Fruit fly (Drosophila melanogaster) whole organism, embryonic: ENCODE results near the gene eloF.
A peak's percentile ranks its signal among the peaks of the same experiment; 100 is the strongest.

ENCODE experiments used
- ATbp ChIP-seq: fragments of 200-800 bp; sonication (Bioruptor generic); optimal IDR thresholded peaks from 2 replicates; lab custom pipeline; 2017; ENCODE audit warnings: missing biosample characterization, mild to moderate bottlenecking, missing genetic modification characterization, missing genetic modification reagents
- Antp ChIP-seq: fragments of 200-800 bp; sonication (Bioruptor generic); optimal IDR thresholded peaks from 3 replicates; lab custom pipeline; 2016; ENCODE audit warnings: missing biosample characterization, missing genetic modification characterization
- CG11093 ChIP-seq: fragments of 200-800 bp; sonication (Bioruptor generic); IDR thresholded peaks from 3 replicates; pipeline ENCODE4 v1.3.6; 2022; ENCODE audit warnings: missing biosample characterization, missing genetic modification characterization
- CG11560 ChIP-seq: fragments of 200-800 bp; sonication (Bioruptor generic); IDR thresholded peaks from 3 replicates; pipeline ENCODE4 v1.3.6; 2022; ENCODE audit warnings: missing biosample characterization, missing genetic modification characterization
- CG11696 ChIP-seq: fragments of 200-800 bp; sonication (Bioruptor generic); IDR thresholded peaks from 2 replicates; pipeline ENCODE4 v1.3.6; 2022; ENCODE audit warnings: missing biosample characterization, missing genetic modification characterization
- CG13287 ChIP-seq: fragments of 200-800 bp; sonication (Bioruptor generic); IDR thresholded peaks from 2 replicates; pipeline ENCODE4 v1.3.6; 2022; ENCODE audit warnings: missing biosample characterization, missing genetic modification characterization; ENCODE audit not compliant: partially characterized antibody
- CG13775 ChIP-seq: fragments of 200-800 bp; sonication (Bioruptor generic); optimal IDR thresholded peaks from 3 replicates; lab custom pipeline; 2017; ENCODE audit warnings: missing biosample characterization, mild to moderate bottlenecking, missing genetic modification characterization
- CG14014 ChIP-seq: fragments of 200-800 bp; sonication (Bioruptor generic); IDR thresholded peaks from 2 replicates; pipeline ENCODE4 v1.3.6; 2022; ENCODE audit warnings: missing biosample characterization, missing genetic modification characterization
- CG16813 ChIP-seq: fragments of 200-800 bp; sonication (Bioruptor generic); IDR thresholded peaks from 3 replicates; pipeline ENCODE4 v1.3.6; 2022; ENCODE audit warnings: missing biosample characterization, missing genetic modification characterization; ENCODE audit not compliant: partially characterized antibody
- CG17186 ChIP-seq: fragments of 200-800 bp; sonication (Bioruptor generic); optimal IDR thresholded peaks from 3 replicates; lab custom pipeline; 2017; ENCODE audit warnings: missing biosample characterization, missing genetic modification reagents, missing genetic modification characterization
- CG17328 ChIP-seq: fragments of 200-800 bp; sonication (Bioruptor generic); IDR thresholded peaks from 2 replicates; pipeline ENCODE4 v1.3.6; 2022; ENCODE audit warnings: missing biosample characterization, missing genetic modification characterization
- CG17361 ChIP-seq: fragments of 200-800 bp; sonication (Bioruptor generic); IDR thresholded peaks from 3 replicates; pipeline ENCODE4 v1.3.6; 2022; ENCODE audit warnings: missing biosample characterization, missing genetic modification characterization
- CG17912 ChIP-seq: fragments of 200-800 bp; sonication (Bioruptor generic); optimal IDR thresholded peaks from 2 replicates; lab custom pipeline; 2018; ENCODE audit warnings: missing biosample characterization, mild to moderate bottlenecking, missing genetic modification characterization
- CG18476 ChIP-seq: fragments of 200-800 bp; sonication (Bioruptor generic); optimal IDR thresholded peaks from 2 replicates; lab custom pipeline; 2016; ENCODE audit warnings: missing biosample characterization, mild to moderate bottlenecking, missing genetic modification characterization
- CG31224 ChIP-seq: fragments of 200-800 bp; sonication (Bioruptor generic); IDR thresholded peaks from 2 replicates; pipeline ENCODE4 v1.3.6; 2022; ENCODE audit warnings: missing biosample characterization, missing genetic modification characterization
- CG31365 ChIP-seq: fragments of 200-800 bp; sonication (Bioruptor generic); optimal IDR thresholded peaks from 2 replicates; lab custom pipeline; 2018; ENCODE audit warnings: missing biosample characterization, mild to moderate bottlenecking, missing genetic modification characterization
- CG3995 ChIP-seq: fragments of 200-800 bp; sonication (Bioruptor generic); optimal IDR thresholded peaks from 3 replicates; lab custom pipeline; 2016; ENCODE audit warnings: missing biosample characterization, missing genetic modification characterization
- CG4282 ChIP-seq: fragments of 200-800 bp; sonication (Bioruptor generic); optimal IDR thresholded peaks from 2 replicates; lab custom pipeline; 2016; ENCODE audit warnings: missing biosample characterization, missing genetic modification characterization
- CG6689 ChIP-seq: fragments of 200-800 bp; sonication (Bioruptor generic); IDR thresholded peaks from 2 replicates; pipeline ENCODE4 v1.3.6; 2022; ENCODE audit warnings: missing biosample characterization, missing genetic modification characterization
- Ets65A ChIP-seq: fragments of 200-800 bp; sonication (Bioruptor generic); peaks from one replicate; lab custom pipeline; 2016; ENCODE audit warnings: missing biosample characterization, missing genetic modification characterization
- Fer3 ChIP-seq: fragments of 200-800 bp; sonication (Bioruptor generic); optimal IDR thresholded peaks from 2 replicates; lab custom pipeline; 2018; ENCODE audit warnings: missing biosample characterization, mild to moderate bottlenecking, missing genetic modification characterization, moderate library complexity
- Gsc ChIP-seq: fragments of 200-800 bp; sonication (Bioruptor generic); IDR thresholded peaks from 2 replicates; pipeline ENCODE4 v1.3.6; 2022; ENCODE audit warnings: missing biosample characterization, missing genetic modification characterization
- HmgD ChIP-seq: fragments of 200-800 bp; sonication (Bioruptor generic); optimal IDR thresholded peaks from 3 replicates; lab custom pipeline; 2016; ENCODE audit warnings: missing biosample characterization, missing genetic modification characterization
- Hmr ChIP-seq: fragments of 200-800 bp; sonication (Bioruptor generic); optimal IDR thresholded peaks from 3 replicates; lab custom pipeline; 2017; ENCODE audit warnings: mild to moderate bottlenecking, missing biosample characterization, missing genetic modification reagents, missing genetic modification characterization
- Hr3 ChIP-seq: fragments of 200-800 bp; sonication (Bioruptor generic); optimal IDR thresholded peaks from 3 replicates; lab custom pipeline; 2016; ENCODE audit warnings: missing biosample characterization, missing genetic modification characterization
- Hr78 ChIP-seq, 2 experiments: fragments of 200-800 bp in 1 of 2; fragments of >200 bp in 1 of 2; sonication (Bioruptor generic) in 1 of 2; optimal IDR thresholded peaks; 2 replicates each; lab custom pipeline; 2017 to 2019; ENCODE audit warnings: missing biosample characterization in 2 of 2, missing genetic modification characterization in 2 of 2, mild to moderate bottlenecking in 1 of 2, moderate library complexity in 1 of 2
- Nf-YA ChIP-seq: fragments of 200-800 bp; sonication (Bioruptor generic); IDR thresholded peaks from 2 replicates; pipeline ENCODE4 v1.3.6; 2022; ENCODE audit warnings: missing biosample characterization, missing genetic modification characterization
- Nf-YC ChIP-seq: fragments of 200-800 bp; optimal IDR thresholded peaks from 3 replicates; lab custom pipeline; 2019; ENCODE audit warnings: missing biosample characterization, mild to moderate bottlenecking, missing genetic modification characterization, moderate library complexity
- NfI ChIP-seq: fragments of 200-800 bp; sonication (Bioruptor generic); optimal IDR thresholded peaks from 3 replicates; lab custom pipeline; 2018; ENCODE audit warnings: missing biosample characterization, mild to moderate bottlenecking, missing genetic modification characterization, moderate library complexity
- Scr ChIP-seq: fragments of 200-800 bp; sonication (Bioruptor generic); IDR thresholded peaks from 2 replicates; pipeline ENCODE4 v1.3.6; 2022; ENCODE audit warnings: missing biosample characterization, missing genetic modification characterization; ENCODE audit not compliant: partially characterized antibody
- Xrp1 ChIP-seq: fragments of 200-800 bp; sonication (Bioruptor generic); IDR thresholded peaks from 2 replicates; pipeline ENCODE4 v1.3.6; 2022; ENCODE audit warnings: missing biosample characterization, missing genetic modification characterization
- ap ChIP-seq: fragments of 200-800 bp; sonication (Bioruptor generic); IDR thresholded peaks from 2 replicates; pipeline ENCODE4 v1.3.6; 2022; ENCODE audit warnings: missing biosample characterization, missing genetic modification characterization
- bab2 ChIP-seq: fragments of 200-800 bp; sonication (Bioruptor generic); optimal IDR thresholded peaks from 2 replicates; lab custom pipeline; 2016; ENCODE audit warnings: missing biosample characterization, missing genetic modification characterization
- dan ChIP-seq: fragments of 200-800 bp; sonication (Bioruptor generic); IDR thresholded peaks from 2 replicates; pipeline ENCODE4 v1.3.6; 2022; ENCODE audit warnings: missing biosample characterization, missing genetic modification characterization
- fd96Cb ChIP-seq: fragments of 200-800 bp; sonication (Bioruptor generic); optimal IDR thresholded peaks from 2 replicates; lab custom pipeline; 2018; ENCODE audit warnings: missing biosample characterization, mild to moderate bottlenecking, missing genetic modification characterization, moderate library complexity
- gsb-n ChIP-seq: fragments of 200-800 bp; sonication (Bioruptor generic); optimal IDR thresholded peaks from 3 replicates; lab custom pipeline; 2018; ENCODE audit warnings: missing biosample characterization, mild to moderate bottlenecking, missing genetic modification characterization
- kah ChIP-seq: fragments of 200-800 bp; sonication (Bioruptor generic); optimal IDR thresholded peaks from 2 replicates; lab custom pipeline; 2018; ENCODE audit warnings: missing biosample characterization, mild to moderate bottlenecking, missing genetic modification characterization
- maf-S ChIP-seq: fragments of 200-800 bp; sonication (Bioruptor generic); optimal IDR thresholded peaks from 2 replicates; lab custom pipeline; 2016; ENCODE audit warnings: missing biosample characterization, missing genetic modification characterization
- nom ChIP-seq: fragments of 200-800 bp; sonication (Bioruptor generic); optimal IDR thresholded peaks from 2 replicates; lab custom pipeline; 2017; ENCODE audit warnings: missing biosample characterization, missing genetic modification characterization, mild to moderate bottlenecking, moderate library complexity, missing genetic modification reagents
- peb ChIP-seq: fragments of 200-800 bp; sonication (Bioruptor generic); IDR thresholded peaks from 2 replicates; pipeline ENCODE4 v1.3.6; 2022; ENCODE audit warnings: missing biosample characterization, missing genetic modification characterization
- ro ChIP-seq: fragments of 200-800 bp; sonication (Bioruptor generic); IDR thresholded peaks from 2 replicates; pipeline ENCODE4 v1.3.6; 2022; ENCODE audit warnings: missing biosample characterization, missing genetic modification characterization
- row ChIP-seq: fragments of 200-800 bp; sonication (Bioruptor generic); IDR thresholded peaks from 3 replicates; pipeline ENCODE4 v1.3.6; 2022; ENCODE audit warnings: missing biosample characterization, missing genetic modification characterization
- salm ChIP-seq: fragments of 200-800 bp; sonication (Bioruptor generic); optimal IDR thresholded peaks from 2 replicates; lab custom pipeline; 2018; ENCODE audit warnings: missing biosample characterization, mild to moderate bottlenecking, missing genetic modification characterization
- schlank ChIP-seq: fragments of 200-800 bp; sonication (Bioruptor generic); optimal IDR thresholded peaks from 2 replicates; lab custom pipeline; 2018; ENCODE audit warnings: missing biosample characterization, mild to moderate bottlenecking, missing genetic modification characterization
- shn ChIP-seq: fragments of 200-800 bp; sonication (Bioruptor generic); optimal IDR thresholded peaks from 3 replicates; lab custom pipeline; 2016; ENCODE audit warnings: missing biosample characterization, missing genetic modification characterization
- slp2 ChIP-seq: fragments of 200-800 bp; sonication (Bioruptor generic); optimal IDR thresholded peaks from 2 replicates; lab custom pipeline; 2016; ENCODE audit warnings: missing biosample characterization, missing genetic modification characterization
- vvl ChIP-seq: fragments of 200-800 bp; sonication (Bioruptor generic); IDR thresholded peaks from 2 replicates; pipeline ENCODE4 v1.3.6; 2022; ENCODE audit warnings: missing biosample characterization, missing genetic modification characterization
- wek ChIP-seq: fragments of 200-800 bp; sonication (Bioruptor generic); optimal IDR thresholded peaks from 3 replicates; lab custom pipeline; 2018; ENCODE audit warnings: missing biosample characterization, mild to moderate bottlenecking, missing genetic modification characterization, moderate library complexity

eloF gene

DNA sequence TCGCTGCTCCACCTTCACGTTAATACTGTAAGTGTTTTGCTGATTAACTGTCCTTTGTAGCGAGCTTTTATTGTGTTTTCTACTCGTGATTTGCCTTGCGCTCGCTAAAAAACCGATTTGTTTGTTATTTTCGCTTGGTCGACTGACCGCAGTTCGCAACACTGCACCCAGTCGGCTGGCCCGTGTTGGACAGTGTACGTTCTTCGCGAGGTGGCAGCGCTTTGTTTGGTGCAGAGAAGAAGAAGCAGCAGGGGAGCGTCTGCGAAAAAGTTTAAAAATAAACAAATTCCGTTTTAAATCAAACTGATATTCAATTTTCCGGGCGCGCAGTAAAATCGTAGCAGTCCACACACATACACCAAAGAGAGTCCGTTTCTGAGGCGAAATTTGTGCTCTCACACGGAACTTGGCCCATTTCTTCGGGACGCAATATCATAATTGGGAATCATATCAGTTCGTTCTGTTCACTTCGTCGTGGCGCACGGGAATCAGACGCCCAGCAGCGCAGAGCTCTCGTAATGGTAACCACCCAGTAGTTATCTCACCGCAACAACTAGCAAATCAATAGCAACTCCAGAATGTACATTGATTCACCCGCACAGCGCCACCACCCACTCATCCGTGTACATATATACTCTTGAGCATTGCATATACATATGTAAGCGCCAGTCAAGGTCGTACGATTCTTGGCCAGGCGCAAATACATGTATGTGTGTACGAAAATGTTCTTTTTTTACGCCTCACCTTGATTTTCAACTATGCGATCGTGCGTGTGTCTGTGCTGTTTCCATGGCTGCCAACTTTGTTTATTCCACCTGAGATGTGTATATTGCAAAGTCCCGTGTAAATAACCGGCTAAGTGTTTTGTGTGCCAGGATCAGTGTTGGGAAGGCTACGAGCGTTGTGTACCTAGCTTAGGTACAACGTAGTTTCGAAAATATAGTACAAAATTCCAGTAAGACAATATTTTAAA, 46.1 kb upstream of the eloF start, which contains the start of gene Naa80 (continued):
- TF ChIP-seq nom (GFP tag; lab: Kevin White, UChicago) = peak; percentile 71
- TF ChIP-seq CG11560 (tag; lab: Robert Waterston, UW) = no peak
- peak; percentile 66 for TF ChIP-seq bab2
- TF ChIP-seq vvl = peak; percentile 72
- TF ChIP-seq CG31365 (tag; lab: Kevin White, UChicago) = no peak
- no peak for TF ChIP-seq CG11093 (GFP tag; lab: Robert Waterston, UW)
- no peak for TF ChIP-seq salm
- TF ChIP-seq CG17912 (GFP tag; lab: Kevin White, UChicago) = peak; percentile 82
- peak; percentile 54 for TF ChIP-seq Hr3 (GFP tag; lab: Kevin White, UChicago)
- peak; percentile 64 for TF ChIP-seq CG4282 (GFP tag; lab: Kevin White, UChicago)
- no peak for TF ChIP-seq dan (GFP tag; lab: Robert Waterston, UW)
- no peak for TF ChIP-seq Hr78 (GFP tag; optimal IDR thresholded peaks at IDR 0.05; lab: Kevin White, UChicago)
- no peak for TF ChIP-seq wek (GFP tag; lab: Kevin White, UChicago)
- TF ChIP-seq gsb-n (tag; lab: Kevin White, UChicago) = no peak
- TF ChIP-seq NfI (GFP tag; lab: Kevin White, UChicago) = peak; percentile 82
- no peak for TF ChIP-seq CG6689
- TF ChIP-seq CG18476 (GFP tag; lab: Kevin White, UChicago) = peak; percentile 43
- TF ChIP-seq maf-S (GFP tag; lab: Kevin White, UChicago) = peak; percentile 84
- TF ChIP-seq row (GFP tag; lab: Robert Waterston, UW) = peak; percentile 48; the same call in 2 of the 3 replicates
- 0 out of 3 replicates have a peak, but pooled peaks have one; percentile 10 for TF ChIP-seq CG17361
- TF ChIP-seq fd96Cb (tag; lab: Kevin White, UChicago) = no peak
- TF ChIP-seq CG13287 = peak; percentile 54
- no peak for TF ChIP-seq CG11696 (GFP tag; lab: Robert Waterston, UW)
- TF ChIP-seq Fer3 (tag; lab: Kevin White, UChicago) = peak; percentile 45
- TF ChIP-seq Ets65A (GFP tag; lab: Kevin White, UChicago) = peak; percentile 95
- TF ChIP-seq schlank (tag; lab: Kevin White, UChicago) = no peak
- TF ChIP-seq slp2 (GFP tag; lab: Kevin White, UChicago) = peak; percentile 6
- TF ChIP-seq Gsc (GFP tag; lab: Robert Waterston, UW) = no peak
- peak; percentile 67 for TF ChIP-seq shn (GFP tag; lab: Kevin White, UChicago)
- TF ChIP-seq CG17186 (GFP tag; lab: Kevin White, UChicago) = peak; percentile 64
- peak; percentile 31 for TF ChIP-seq kah
- TF ChIP-seq CG31224 = peak; percentile 76
- TF ChIP-seq ap (GFP tag; lab: Robert Waterston, UW) = no peak
- TF ChIP-seq Hmr = peak; percentile 83
- TF ChIP-seq Nf-YC (tag; lab: Kevin White, UChicago) = peak; percentile 52
- TF ChIP-seq peb (GFP tag; lab: Robert Waterston, UW) = no peak
- no peak for TF ChIP-seq ATbp (GFP tag; lab: Kevin White, UChicago)
- TF ChIP-seq CG16813 (GFP tag; lab: Robert Waterston, UW) = peak; percentile 46; the same call in 1 of the 3 replicates
- TF ChIP-seq CG13775 (GFP tag; lab: Kevin White, UChicago) = peak; percentile 9
- peak; percentile 60; the same call in 1 of the 2 replicates for TF ChIP-seq CG14014
- peak; percentile 59; the same call in 1 of the 2 replicates for TF ChIP-seq Xrp1 (GFP tag; lab: Robert Waterston, UW)
- peak; percentile 68 for TF ChIP-seq CG3995 (GFP tag; lab: Kevin White, UChicago)
- TF ChIP-seq CG17328 (GFP tag; lab: Robert Waterston, UW) = no peak; the same call in 1 of the 2 replicates
- peak; percentile 89 for TF ChIP-seq Antp (GFP tag; lab: Kevin White, UChicago)
- TF ChIP-seq HmgD (GFP tag; lab: Kevin White, UChicago) = peak; percentile 85
- peak; percentile 44; the same call in 1 of the 2 replicates for TF ChIP-seq Scr (GFP tag; lab: Robert Waterston, UW)
- no peak for TF ChIP-seq Nf-YA (GFP tag; lab: Robert Waterston, UW)
- TF ChIP-seq ro = no peak
